Worm (Caenorhabditis elegans) whole organism, L2 larva: Measurements from ENCODE around the gene C15F1.2.
A peak's percentile ranks its signal among the peaks of the same experiment; 100 is the strongest.

Experiments used
- ZK546.5 ChIP-seq: sonication (generic microtip); optimal IDR thresholded peaks from 2 replicates; lab custom pipeline; 2017; ENCODE audit warnings: missing biosample characterization, missing genetic modification characterization
- ama-1 ChIP-seq: fragments of 150-350 bp; optimal IDR thresholded peaks from 2 replicates; lab custom pipeline; 2018; ENCODE audit warnings: inconsistent platforms
- crh-2 ChIP-seq: sonication (generic microtip); optimal IDR thresholded peaks from 2 replicates; lab custom pipeline; 2017; ENCODE audit warnings: missing biosample characterization, missing genetic modification characterization
- dmd-4 ChIP-seq: sonication (generic microtip); optimal IDR thresholded peaks from 2 replicates; lab custom pipeline; 2017; ENCODE audit warnings: missing biosample characterization, missing genetic modification characterization
- fos-1 ChIP-seq: fragments of 150-350 bp; optimal IDR thresholded peaks from 2 replicates; lab custom pipeline; 2014; ENCODE audit warnings: missing biosample characterization, missing genetic modification characterization
- gmeb-1 ChIP-seq: fragments of 150-350 bp; optimal IDR thresholded peaks from 2 replicates; lab custom pipeline; 2014; ENCODE audit warnings: missing biosample characterization, missing genetic modification characterization
- nhr-12 ChIP-seq: fragments of 150-350 bp; optimal IDR thresholded peaks from 2 replicates; lab custom pipeline; 2014; ENCODE audit warnings: missing biosample characterization, missing genetic modification characterization
- nhr-21 ChIP-seq: fragments of 150-350 bp; optimal IDR thresholded peaks from 2 replicates; lab custom pipeline; 2014; ENCODE audit warnings: missing biosample characterization, missing genetic modification characterization
- nhr-6 ChIP-seq: fragments of 150-350 bp; optimal IDR thresholded peaks from 2 replicates; lab custom pipeline; 2014; ENCODE audit warnings: missing biosample characterization, missing genetic modification characterization
- sem-4 ChIP-seq: fragments of 150-350 bp; optimal IDR thresholded peaks from 2 replicates; lab custom pipeline; 2014; ENCODE audit warnings: missing biosample characterization, missing genetic modification reagents, missing genetic modification characterization
- sma-9 ChIP-seq, 2 experiments: fragments of 150-350 bp in 1 of 2; sonication (generic microtip) in 1 of 2; optimal IDR thresholded peaks; 2 replicates each; lab custom pipeline; 2014 to 2016; ENCODE audit warnings: missing genetic modification characterization in 2 of 2, mild to moderate bottlenecking in 1 of 2, missing biosample characterization in 1 of 2, missing compliant biosample characterization in 1 of 2, missing genetic modification reagents in 1 of 2, moderate library complexity in 1 of 2
- snpc-4 ChIP-seq: fragments of 150-350 bp; optimal IDR thresholded peaks from 2 replicates; lab custom pipeline; 2014; ENCODE audit warnings: missing biosample characterization, missing genetic modification characterization
- unc-55 ChIP-seq: fragments of 150-350 bp; sonication (generic microtip); optimal IDR thresholded peaks from 3 replicates; lab custom pipeline; 2014; ENCODE audit warnings: missing biosample characterization, missing genetic modification reagents, missing genetic modification characterization

C15F1.2 gene

ce11 chrII:7029524-7029923 lies 49.8 kb downstream of the C15F1.2 start:
- no peak for TF ChIP-seq ZK546.5 (tag; lab: Kevin White, UChicago)
- TF ChIP-seq dmd-4 (tag; lab: Kevin White, UChicago) = no peak

ce11 chrII:7031137-7031697 lies 51.5 kb downstream of the C15F1.2 start:
- TF ChIP-seq unc-55 (GFP tag; lab: Kevin White, UChicago) = no peak
- no peak for TF ChIP-seq snpc-4 (tag; lab: Kevin White, UChicago)
- TF ChIP-seq fos-1 (tag; lab: Kevin White, UChicago) = peak; percentile 35
- TF ChIP-seq nhr-21 (tag; lab: Kevin White, UChicago) = no peak
- no peak for TF ChIP-seq nhr-12 (tag; lab: Kevin White, UChicago)
- no peak for TF ChIP-seq sem-4 (tag; lab: Kevin White, UChicago)
- TF ChIP-seq gmeb-1 = peak; percentile 2
- TF ChIP-seq crh-2 (tag; lab: Kevin White, UChicago) = peak; percentile 27
- TF ChIP-seq ama-1 (lab: Kevin White, UChicago) = no peak

- TF ChIP-seq sem-4 (tag; lab: Kevin White, UChicago) = no peak
- TF ChIP-seq unc-55 (GFP tag; lab: Kevin White, UChicago) = no peak
- no peak for TF ChIP-seq nhr-6
- TF ChIP-seq fos-1 (tag; lab: Kevin White, UChicago) = no peak
- no peak for TF ChIP-seq sma-9 (GFP tag; optimal IDR thresholded peaks at IDR 0.05; lab: Kevin White, UChicago)
- no peak for TF ChIP-seq sma-9 (tag; optimal IDR thresholded peaks at IDR 0.05; lab: Kevin White, UChicago)
- TF ChIP-seq dmd-4 (tag; lab: Kevin White, UChicago) = no peak
- no peak for TF ChIP-seq nhr-12 (tag; lab: Kevin White, UChicago)
These were observed 58.0 kb downstream of the C15F1.2 start, which contains the start of gene cin-4 for ce11 chrII:7037659-7038342. Gene cin-4 (plus strand): TSS chrII:7038292.
